Worm (Caenorhabditis elegans) whole organism, mixed stage, embryonic: ENCODE data around the gene pho-5.

Source experiments
- M03D4.4 ChIP-seq: sonication (generic microtip); optimal IDR thresholded peaks from 2 replicates; lab custom pipeline; 2017; ENCODE audit warnings: mild to moderate bottlenecking, missing genetic modification characterization, missing compliant biosample characterization
- bed-3 ChIP-seq: fragments of 200-800 bp; sonication (Bioruptor generic); optimal IDR thresholded peaks from 3 replicates; lab custom pipeline; 2018; ENCODE audit warnings: mild to moderate bottlenecking, missing genetic modification characterization, moderate library complexity, missing compliant biosample characterization
- blmp-1 ChIP-seq: fragments of 150-350 bp; optimal IDR thresholded peaks from 2 replicates; lab custom pipeline; 2014; ENCODE audit warnings: missing biosample characterization, missing genetic modification characterization
- ceh-39 ChIP-seq: fragments of 150-350 bp; optimal IDR thresholded peaks from 2 replicates; lab custom pipeline; 2014; ENCODE audit warnings: missing biosample characterization, missing genetic modification characterization
- ceh-83 ChIP-seq: fragments of 200-800 bp; sonication (Bioruptor generic); optimal IDR thresholded peaks from 2 replicates; lab custom pipeline; 2018; ENCODE audit warnings: mild to moderate bottlenecking, missing genetic modification characterization, missing compliant biosample characterization
- ces-1 ChIP-seq: fragments of 150-350 bp; optimal IDR thresholded peaks from 2 replicates; lab custom pipeline; 2014; ENCODE audit warnings: missing biosample characterization, missing genetic modification reagents, missing genetic modification characterization
- cnd-1 ChIP-seq: fragments of 200-800 bp; sonication (Bioruptor generic); optimal IDR thresholded peaks from 2 replicates; lab custom pipeline; 2018; ENCODE audit warnings: mild to moderate bottlenecking, missing genetic modification characterization, missing compliant biosample characterization
- drap-1 ChIP-seq: fragments of 200-800 bp; sonication (Bioruptor generic); optimal IDR thresholded peaks from 3 replicates; lab custom pipeline; 2018; ENCODE audit warnings: mild to moderate bottlenecking, missing genetic modification characterization, missing compliant biosample characterization
- elt-1 ChIP-seq: sonication (generic microtip); optimal IDR thresholded peaks from 2 replicates; lab custom pipeline; 2017; ENCODE audit warnings: missing genetic modification characterization, mild to moderate bottlenecking, missing compliant biosample characterization, antibody characterized with exemption, moderate library complexity, borderline replicate concordance; ENCODE audit not compliant: insufficient read depth
- elt-3 ChIP-seq: fragments of 150-350 bp; optimal IDR thresholded peaks from 2 replicates; lab custom pipeline; 2014; ENCODE audit warnings: missing biosample characterization, missing genetic modification characterization
- flh-1 ChIP-seq: fragments of 200-800 bp; sonication (Bioruptor generic); optimal IDR thresholded peaks from 2 replicates; lab custom pipeline; 2018; ENCODE audit warnings: mild to moderate bottlenecking, missing genetic modification characterization, moderate library complexity, missing compliant biosample characterization
- ham-2 ChIP-seq: fragments of 200-800 bp; sonication (Bioruptor generic); optimal IDR thresholded peaks from 2 replicates; lab custom pipeline; 2018; ENCODE audit warnings: mild to moderate bottlenecking, missing genetic modification characterization, missing compliant biosample characterization
- hlh-1 ChIP-seq: fragments of 150-350 bp; optimal IDR thresholded peaks from 2 replicates; lab custom pipeline; 2014; ENCODE audit warnings: missing biosample characterization, missing genetic modification reagents, missing genetic modification characterization
- lin-13 ChIP-seq: fragments of 150-350 bp; optimal IDR thresholded peaks from 2 replicates; lab custom pipeline; 2014; ENCODE audit warnings: missing biosample characterization, missing genetic modification characterization
- lin-32 ChIP-seq: fragments of 200-800 bp; sonication (Bioruptor generic); optimal IDR thresholded peaks from 2 replicates; lab custom pipeline; 2018; ENCODE audit warnings: mild to moderate bottlenecking, missing genetic modification characterization, missing compliant biosample characterization
- lsy-2 ChIP-seq: fragments of 150-350 bp; optimal IDR thresholded peaks from 2 replicates; lab custom pipeline; 2014; ENCODE audit warnings: missing biosample characterization, missing genetic modification characterization
- mep-1 ChIP-seq: fragments of 150-350 bp; optimal IDR thresholded peaks from 2 replicates; lab custom pipeline; 2017; ENCODE audit warnings: missing biosample characterization, missing genetic modification reagents, missing genetic modification characterization, inconsistent platforms
- mls-2 ChIP-seq: sonication (generic microtip); optimal IDR thresholded peaks from 2 replicates; lab custom pipeline; 2016; ENCODE audit warnings: mild to moderate bottlenecking, missing genetic modification characterization, moderate library complexity, missing compliant biosample characterization
- nhr-12 ChIP-seq: fragments of 150-350 bp; optimal IDR thresholded peaks from 2 replicates; lab custom pipeline; 2014; ENCODE audit warnings: missing biosample characterization, missing genetic modification characterization
- nhr-2 ChIP-seq: fragments of 150-350 bp; optimal IDR thresholded peaks from 2 replicates; lab custom pipeline; 2014; ENCODE audit warnings: missing biosample characterization, missing genetic modification characterization
- nhr-237 ChIP-seq: fragments of 150-350 bp; optimal IDR thresholded peaks from 2 replicates; lab custom pipeline; 2014; ENCODE audit warnings: missing biosample characterization, missing genetic modification characterization
- nhr-28 ChIP-seq: fragments of 150-350 bp; optimal IDR thresholded peaks from 2 replicates; lab custom pipeline; 2014; ENCODE audit warnings: missing biosample characterization, missing genetic modification characterization
- pha-4 ChIP-seq: fragments of 150-350 bp; optimal IDR thresholded peaks from 2 replicates; lab custom pipeline; 2018; ENCODE audit warnings: missing biosample characterization, missing genetic modification reagents, missing genetic modification characterization
- sem-2 ChIP-seq: fragments of 200-800 bp; sonication (Bioruptor generic); optimal IDR thresholded peaks from 2 replicates; lab custom pipeline; 2018; ENCODE audit warnings: mild to moderate bottlenecking, missing genetic modification characterization, missing compliant biosample characterization
- snpc-4 ChIP-seq: fragments of 150-350 bp; optimal IDR thresholded peaks from 2 replicates; lab custom pipeline; 2014; ENCODE audit warnings: missing biosample characterization, missing genetic modification characterization
- sptf-1 ChIP-seq: sonication (generic microtip); optimal IDR thresholded peaks from 2 replicates; lab custom pipeline; 2017; ENCODE audit warnings: mild to moderate bottlenecking, missing genetic modification characterization, moderate library complexity, missing compliant biosample characterization
- tbx-8 ChIP-seq: fragments of 200-800 bp; sonication (Bioruptor generic); optimal IDR thresholded peaks from 2 replicates; lab custom pipeline; 2018; ENCODE audit warnings: mild to moderate bottlenecking, missing genetic modification characterization, moderate library complexity, missing compliant biosample characterization
- unc-120 ChIP-seq: sonication (generic microtip); optimal IDR thresholded peaks from 2 replicates; lab custom pipeline; 2017; ENCODE audit warnings: missing genetic modification characterization, missing compliant biosample characterization; ENCODE audit not compliant: poor library complexity, severe bottlenecking
- unc-62 ChIP-seq: fragments of 150-350 bp; optimal IDR thresholded peaks from 2 replicates; lab custom pipeline; 2014; ENCODE audit warnings: missing biosample characterization, missing genetic modification reagents, missing genetic modification characterization
- zip-8 ChIP-seq: fragments of 150-350 bp; optimal IDR thresholded peaks from 2 replicates; lab custom pipeline; 2014; ENCODE audit warnings: missing biosample characterization, missing genetic modification characterization
- ztf-11 ChIP-seq: fragments of 150-350 bp; optimal IDR thresholded peaks from 2 replicates; lab custom pipeline; 2014; ENCODE audit warnings: missing biosample characterization, missing genetic modification characterization

The pho-5 gene

DNA sequence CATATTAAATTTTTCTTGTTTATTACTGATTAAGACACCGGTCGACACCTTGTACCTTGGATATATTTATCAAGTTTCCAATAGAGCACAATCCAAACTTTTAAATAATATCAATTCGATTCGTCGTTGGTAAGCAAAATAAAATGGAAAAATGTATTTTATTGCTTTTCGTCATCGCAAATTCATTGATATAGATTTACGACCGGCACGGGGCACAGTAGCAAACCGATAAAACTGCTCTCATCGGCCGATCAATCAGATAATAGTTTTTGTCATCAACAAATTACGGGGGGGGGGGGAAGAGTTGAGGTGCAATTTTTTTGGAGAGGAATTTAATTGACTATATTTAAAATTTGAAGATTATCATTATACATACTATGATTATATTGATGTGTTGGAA is 37.6 kb upstream of the pho-5 start:
- TF ChIP-seq M03D4.4 (tag; lab: Kevin White, UChicago) (no peak), bed-3 (GFP tag; lab: Kevin White, UChicago) (no peak)

DNA sequence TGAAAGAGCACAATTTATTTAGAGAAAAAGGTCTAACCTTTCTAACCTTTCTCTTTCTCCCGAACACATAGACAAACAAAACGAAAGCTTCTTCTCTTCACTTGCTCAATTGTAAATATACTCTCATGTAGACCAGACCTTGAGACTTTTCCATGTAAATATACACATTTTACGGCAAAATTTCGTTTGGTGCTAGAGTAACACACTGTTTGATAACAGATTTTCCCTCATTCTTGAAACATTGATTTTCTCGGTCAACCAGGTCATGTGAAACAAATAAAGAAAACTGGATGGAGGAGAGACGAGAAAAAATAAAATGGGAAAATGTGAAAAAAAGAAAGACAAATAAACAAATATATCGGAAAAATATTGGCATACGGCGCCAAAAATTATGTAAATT is 36.3 kb upstream of the pho-5 start:
- TF ChIP-seq pha-4 (tag; lab: Kevin White, UChicago) (peak; percentile 79), mls-2 (tag; lab: Kevin White, UChicago) (no peak), ztf-11 (tag; lab: Kevin White, UChicago) (no peak)

DNA sequence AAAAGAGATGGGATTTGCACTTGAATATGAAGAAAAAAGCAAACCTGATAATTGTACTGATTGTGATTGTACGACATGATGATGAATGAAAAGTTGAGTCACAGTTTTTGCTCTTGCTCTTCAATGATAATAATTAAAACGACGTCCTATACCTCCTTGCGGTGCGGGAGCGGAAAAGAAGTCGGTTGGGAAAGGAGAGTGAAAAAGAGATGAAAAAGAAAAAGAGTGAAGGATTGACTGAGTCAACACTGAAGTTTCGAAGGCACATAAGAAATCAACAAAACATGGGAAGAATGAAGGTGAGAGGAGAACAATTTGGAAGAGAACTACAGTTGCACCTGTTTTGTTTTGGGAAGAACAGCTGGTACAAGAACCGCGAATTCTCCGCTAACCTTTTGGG is 33.7 kb upstream of the pho-5 start, which contains the start of gene F56C9.8:
TSS of gene F56C9.8 (minus strand) at position 120 of the 400 bp plus-strand sequence.
- no peak for TF ChIP-seq ham-2 (GFP tag; lab: Kevin White, UChicago)
- TF ChIP-seq snpc-4 (tag; lab: Kevin White, UChicago) = no peak
- TF ChIP-seq pha-4 (tag; lab: Kevin White, UChicago) = no peak
- no peak for TF ChIP-seq nhr-237 (tag; lab: Kevin White, UChicago)
- TF ChIP-seq cnd-1 (tag; lab: Kevin White, UChicago) = no peak
- no peak for TF ChIP-seq nhr-28 (tag; lab: Kevin White, UChicago)
- no peak for TF ChIP-seq lin-32 (GFP tag; lab: Kevin White, UChicago)

DNA sequence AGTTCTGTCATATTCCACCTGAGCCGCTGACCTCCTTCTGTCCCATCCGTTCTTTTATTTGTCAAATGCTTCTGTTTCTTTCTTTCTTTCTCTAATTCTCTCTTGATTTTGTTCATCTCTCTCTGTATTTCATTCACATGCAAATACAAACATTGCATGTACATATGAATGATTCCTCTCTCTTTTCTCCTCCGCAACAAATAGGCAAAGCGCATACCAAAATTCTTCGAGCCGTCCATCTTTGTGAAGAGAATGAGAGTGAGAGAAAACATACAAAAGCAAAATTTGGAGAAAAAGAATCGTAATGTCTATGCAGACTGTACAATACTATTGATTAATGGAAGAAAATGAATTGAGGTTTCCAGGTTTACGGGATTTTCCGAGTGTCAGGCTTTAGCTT is 31.7 kb upstream of the pho-5 start:
- no peak for TF ChIP-seq mls-2 (tag; lab: Kevin White, UChicago)
- TF ChIP-seq pha-4 (tag; lab: Kevin White, UChicago) = peak; percentile 83
- TF ChIP-seq, all 35 proteins: peak for 1

DNA sequence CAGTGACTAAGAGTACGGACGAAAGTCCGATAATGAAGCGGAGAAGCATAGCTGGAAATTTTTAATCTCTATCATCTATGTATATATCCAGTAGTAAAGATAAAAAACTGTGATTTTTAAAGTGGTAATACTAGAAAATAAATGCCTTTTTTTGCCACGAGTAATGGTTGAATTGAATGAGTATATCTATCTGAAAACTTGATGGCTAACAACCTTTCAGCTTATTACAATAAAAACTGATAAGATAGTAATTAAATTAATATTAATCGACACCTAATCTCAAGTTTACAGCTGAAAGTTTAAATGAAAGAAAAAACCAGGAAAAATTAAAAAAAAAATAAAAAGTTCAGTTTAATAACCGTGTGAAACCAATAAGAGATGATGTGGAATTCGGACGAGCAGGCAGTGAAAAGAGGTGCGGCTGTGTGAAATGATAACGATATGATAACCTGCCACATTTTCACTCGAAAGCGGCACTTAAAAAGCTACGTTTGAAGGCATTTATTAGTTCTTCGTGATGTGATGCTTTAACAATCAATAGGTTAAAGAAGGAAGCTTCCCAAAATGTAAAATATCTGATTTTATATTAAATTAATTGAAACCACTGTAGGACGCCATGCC is 29.4 kb upstream of the pho-5 start, which contains the start of gene nspg-6:
TSS of gene nspg-6 (minus strand) at position 51 of the 621 bp plus-strand sequence.
- no peak for TF ChIP-seq elt-1 (tag; lab: Kevin White, UChicago)
- no peak for TF ChIP-seq ham-2 (GFP tag; lab: Kevin White, UChicago)
- TF ChIP-seq, all 35 proteins: peak for 0

DNA sequence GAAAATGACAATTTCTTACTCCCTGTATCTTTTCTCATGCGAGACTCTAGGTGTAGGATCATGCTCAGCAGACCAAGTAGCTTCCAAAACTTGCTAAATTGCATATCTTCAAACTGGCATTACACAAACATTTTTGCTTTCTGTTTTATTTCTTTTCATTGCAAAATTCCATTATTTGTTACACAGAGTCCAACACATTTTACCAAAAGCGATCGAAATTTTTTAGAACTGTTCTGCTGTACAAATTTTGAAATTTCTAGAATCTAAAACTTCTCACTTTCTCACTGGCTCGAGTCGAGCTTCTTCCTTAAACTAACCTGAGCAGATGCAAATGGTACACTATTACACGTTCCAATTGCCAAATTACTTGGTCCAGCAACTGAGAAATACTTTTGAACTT is 28.8 kb upstream of the pho-5 start:
- no peak for TF ChIP-seq lsy-2
- no peak for TF ChIP-seq bed-3 (GFP tag; lab: Kevin White, UChicago)
- no peak for TF ChIP-seq ceh-39 (tag; lab: Kevin White, UChicago)
- TF ChIP-seq lin-32 (GFP tag; lab: Kevin White, UChicago) = no peak
- TF ChIP-seq nhr-2 (tag; lab: Kevin White, UChicago) = no peak
- no peak for TF ChIP-seq sem-2 (GFP tag; lab: Kevin White, UChicago)
- no peak for TF ChIP-seq ham-2 (GFP tag; lab: Kevin White, UChicago)
- no peak for TF ChIP-seq ceh-83 (GFP tag; lab: Kevin White, UChicago)
- no peak for TF ChIP-seq snpc-4 (tag; lab: Kevin White, UChicago)
- no peak for TF ChIP-seq unc-62
- no peak for TF ChIP-seq zip-8
- no peak for TF ChIP-seq elt-3 (tag; lab: Kevin White, UChicago)
- TF ChIP-seq flh-1 (GFP tag; lab: Kevin White, UChicago) = no peak
- no peak for TF ChIP-seq ces-1 (GFP tag; lab: Kevin White, UChicago)
- TF ChIP-seq sptf-1 = no peak
- no peak for TF ChIP-seq lin-13 (tag; lab: Kevin White, UChicago)
- no peak for TF ChIP-seq nhr-12
- TF ChIP-seq mep-1 (tag; lab: Kevin White, UChicago) = no peak
- TF ChIP-seq cnd-1 (tag; lab: Kevin White, UChicago) = no peak
- no peak for TF ChIP-seq nhr-237 (tag; lab: Kevin White, UChicago)

DNA sequence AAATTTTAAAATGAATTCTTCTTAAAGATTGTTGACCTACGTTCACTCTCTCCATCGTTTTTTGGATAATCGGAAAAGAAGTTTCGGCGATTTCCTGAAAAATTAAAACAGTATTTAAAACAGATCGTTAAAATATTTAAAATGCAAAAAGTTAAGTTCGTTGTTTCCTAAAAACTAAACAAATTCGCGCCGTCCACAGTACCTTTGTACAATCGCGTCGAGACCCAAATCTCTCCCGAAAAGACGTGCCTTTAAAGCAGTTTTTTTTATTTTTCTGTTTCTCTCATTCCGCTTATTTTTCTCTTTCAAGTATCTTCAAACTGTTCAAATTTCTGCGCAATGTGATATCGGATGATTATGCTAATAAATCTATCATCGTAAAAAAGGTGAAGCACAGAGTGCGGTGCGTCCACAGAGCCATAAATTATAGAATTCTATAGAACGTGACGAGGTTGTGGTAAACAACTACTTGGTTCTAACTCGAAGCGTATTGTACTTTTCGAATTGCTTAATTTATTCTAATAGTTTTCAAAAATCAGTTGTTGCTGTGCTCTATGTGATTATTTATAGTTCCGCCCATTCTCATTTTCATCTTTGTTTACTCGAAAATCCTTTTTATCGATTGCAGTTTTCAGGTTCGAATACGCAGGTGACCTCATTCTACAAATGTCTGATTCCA is 25.1 kb upstream of the pho-5 start, which contains the start of the genes F56C9.6 and F56C9.3:
TSS of gene F56C9.6 (minus strand) at position 112 of the 679 bp plus-strand sequence.
TSS of gene F56C9.3 (plus strand) at position 629 of the 679 bp plus-strand sequence.
- TF ChIP-seq snpc-4 (tag; lab: Kevin White, UChicago) (no peak), blmp-1 (tag; lab: Kevin White, UChicago) (no peak), pha-4 (tag; lab: Kevin White, UChicago) (no peak), hlh-1 (tag; lab: Kevin White, UChicago) (no peak), mls-2 (tag; lab: Kevin White, UChicago) (no peak), lsy-2 (no peak), elt-1 (tag; lab: Kevin White, UChicago) (no peak), lin-32 (GFP tag; lab: Kevin White, UChicago) (no peak), drap-1 (GFP tag; lab: Kevin White, UChicago) (no peak), sem-2 (GFP tag; lab: Kevin White, UChicago) (no peak), zip-8 (no peak), lin-13 (tag; lab: Kevin White, UChicago) (no peak), unc-120 (tag; lab: Kevin White, UChicago) (no peak), bed-3 (GFP tag; lab: Kevin White, UChicago) (no peak), nhr-12 (no peak), tbx-8 (GFP tag; lab: Kevin White, UChicago) (no peak)
